Worm (Caenorhabditis elegans): Measurements from ENCODE around the gene W01C8.5.

Gene W01C8.5

ce11 chrX:5659614-5660013 is 37.5 kb downstream of the W01C8.5 start, which contains the start of gene T22B7.22 (continued):
- no peak for TF ChIP-seq egl-27 (tag; optimal IDR thresholded peaks at IDR 0.05)

- TF ChIP-seq efl-1 (optimal IDR thresholded peaks at IDR 0.05): no peak
- TF ChIP-seq efl-1 (GFP tag; optimal IDR thresholded peaks at IDR 0.05 in 1 of 2): peak in 1 of 2 experiments; percentile 62
- TF ChIP-seq blmp-1 (tag; optimal IDR thresholded peaks at IDR 0.05): no peak
Observed at ce11 chrX:5655601-5656000, 41.5 kb downstream of the W01C8.5 start.

- TF ChIP-seq hlh-17 (GFP tag; optimal IDR thresholded peaks at IDR 0.05; ENCODE audit: borderline replicate concordance) (no peak), lin-14 (GFP tag; optimal IDR thresholded peaks at IDR 0.05) (peak; percentile 21), efl-1 (optimal IDR thresholded peaks at IDR 0.05) (no peak), efl-1 (GFP tag; optimal IDR thresholded peaks at IDR 0.05 in 1 of 2) (peak in 1 of 2 experiments; percentile 47)
Observed at ce11 chrX:5653813-5654212, 43.3 kb downstream of the W01C8.5 start, which contains the start of gene T22B7.7. Gene T22B7.7, minus strand, starts transcription at chrX:5654074.

ce11 chrX:5647884-5648283 is 49.2 kb downstream of the W01C8.5 start, which contains the start of gene srv-7:
Gene srv-7, minus strand, starts transcription at chrX:5647984.
- no peak for TF ChIP-seq mep-1 (tag; optimal IDR thresholded peaks at IDR 0.05)
- TF ChIP-seq snu-23 (GFP tag; optimal IDR thresholded peaks at IDR 0.05): no peak
- TF ChIP-seq isw-1 (GFP tag; IDR thresholded peaks at IDR 0.05): no peak
- no peak for TF ChIP-seq grh-1 (GFP tag; IDR thresholded peaks at IDR 0.05)
- no peak for TF ChIP-seq nhr-84 (tag; optimal IDR thresholded peaks at IDR 0.05)
- no peak for TF ChIP-seq zag-1 (tag; optimal IDR thresholded peaks at IDR 0.05)
- no peak for TF ChIP-seq nhr-90 (tag; optimal IDR thresholded peaks at IDR 0.05; ENCODE audit: poor library complexity)
- no peak for TF ChIP-seq nhr-85 (tag)
- no peak for TF ChIP-seq hpl-2 (GFP tag; optimal IDR thresholded peaks at IDR 0.05)
- TF ChIP-seq lsy-2 (tag; optimal IDR thresholded peaks at IDR 0.05): no peak
- no peak for TF ChIP-seq aha-1 (tag; optimal IDR thresholded peaks at IDR 0.05)
- no peak for TF ChIP-seq irx-1 (tag; optimal IDR thresholded peaks at IDR 0.05)
- TF ChIP-seq nhr-11 (tag; optimal IDR thresholded peaks at IDR 0.05): no peak
- TF ChIP-seq nhr-19 (GFP tag; conservative IDR thresholded peaks at IDR 0.05): no peak
- no peak for TF ChIP-seq tbx-2 (tag; optimal IDR thresholded peaks at IDR 0.05)
- TF ChIP-seq hlh-17 (GFP tag; optimal IDR thresholded peaks at IDR 0.05; ENCODE audit: borderline replicate concordance): no peak
- TF ChIP-seq sox-4 (tag; optimal IDR thresholded peaks at IDR 0.05): no peak
- no peak for TF ChIP-seq fkh-8 (tag; optimal IDR thresholded peaks at IDR 0.05)
- no peak for TF ChIP-seq unc-86 (tag; optimal IDR thresholded peaks at IDR 0.05)

- no peak for TF ChIP-seq ztf-4 (tag; optimal IDR thresholded peaks at IDR 0.05)
- peak; percentile 68 for TF ChIP-seq nhr-85 (tag)
- no peak for TF ChIP-seq lin-14 (GFP tag; optimal IDR thresholded peaks at IDR 0.05)
- peak in 1 of 6 experiments; percentile 75 for TF ChIP-seq elt-3 (tag; optimal IDR thresholded peaks at IDR 0.05)
Observed at ce11 chrX:5646951-5647423, 50.1 kb downstream of the W01C8.5 start, which contains the start of gene T22B7.3. Gene T22B7.3, plus strand, starts transcription at chrX:5647373.

ce11 chrX:5645606-5646005 is 51.5 kb downstream of the W01C8.5 start:
- TF ChIP-seq ztf-11 (tag; optimal IDR thresholded peaks at IDR 0.05) (no peak), snu-23 (GFP tag; optimal IDR thresholded peaks at IDR 0.05) (peak; percentile 44), nhr-84 (tag; optimal IDR thresholded peaks at IDR 0.05) (no peak), ceh-90 (tag; optimal IDR thresholded peaks at IDR 0.05) (no peak), lin-14 (GFP tag; optimal IDR thresholded peaks at IDR 0.05) (peak; percentile 52), aly-2 (tag; optimal IDR thresholded peaks at IDR 0.05) (no peak), ces-1 (GFP tag; optimal IDR thresholded peaks at IDR 0.05) (no peak), lir-3 (tag; optimal IDR thresholded peaks at IDR 0.05; ENCODE audit: poor library complexity) (no peak), nhr-77 (tag; optimal IDR thresholded peaks at IDR 0.05) (no peak), isw-1 (GFP tag; IDR thresholded peaks at IDR 0.05) (no peak), nhr-71 (tag; optimal IDR thresholded peaks at IDR 0.05) (peak; percentile 50), nhr-85 (tag) (peak; percentile 79), egl-13 (tag; optimal IDR thresholded peaks at IDR 0.05) (no peak), nhr-12 (tag; optimal IDR thresholded peaks at IDR 0.05) (no peak), tlp-1 (tag; optimal IDR thresholded peaks at IDR 0.05) (no peak), pag-3 (tag; optimal IDR thresholded peaks at IDR 0.05; ENCODE audit: borderline replicate concordance, insufficient read depth) (no peak), elt-3 (tag; optimal IDR thresholded peaks at IDR 0.05) (peak in 3 of 6 experiments; percentile 5 to 73 (median 35)), grh-1 (GFP tag; IDR thresholded peaks at IDR 0.05) (peak; percentile 49; the same call in 1 of the 2 replicates), blmp-1 (tag; optimal IDR thresholded peaks at IDR 0.05) (peak; percentile 57), nhr-28 (tag; optimal IDR thresholded peaks at IDR 0.05) (no peak), mdl-1 (tag; optimal IDR thresholded peaks at IDR 0.05) (peak in 1 of 2 experiments; percentile 84), C04F5.9 (tag; optimal IDR thresholded peaks at IDR 0.05) (no peak), nhr-20 (tag; optimal IDR thresholded peaks at IDR 0.05) (peak; percentile 54), efl-3 (GFP tag; optimal IDR thresholded peaks at IDR 0.05) (no peak)

All from whole organism, L1 larva.